Worm (Caenorhabditis elegans): Measurements from ENCODE around the gene B0303.16.

ce11 chrIII:8737391-8737790 lies 32.5 kb downstream of the B0303.16 start:
- TF ChIP-seq dao-5 (tag; optimal IDR thresholded peaks at IDR 0.05) (no peak), him-1 (tag; optimal IDR thresholded peaks at IDR 0.05) (no peak), W03F9.2 (tag; optimal IDR thresholded peaks at IDR 0.05) (no peak)
